Worm (Caenorhabditis elegans) whole organism, L2 larva: ENCODE measurements around the gene efr-3.
A peak's percentile ranks its signal among the peaks of the same experiment; 100 is the strongest.

Source experiments
- F13H6.1 ChIP-seq: sonication (generic microtip); optimal IDR thresholded peaks from 2 replicates; lab custom pipeline; 2016; ENCODE audit warnings: missing genetic modification characterization, missing compliant biosample characterization
- blmp-1 ChIP-seq: sonication (generic microtip); optimal IDR thresholded peaks from 2 replicates; lab custom pipeline; 2017; ENCODE audit warnings: missing genetic modification characterization, mild to moderate bottlenecking, missing compliant biosample characterization, antibody characterized with exemption, moderate library complexity; ENCODE audit not compliant: insufficient read depth
- lin-39 ChIP-seq: fragments of 150-350 bp; optimal IDR thresholded peaks from 2 replicates; lab custom pipeline; 2014; ENCODE audit warnings: missing biosample characterization, missing genetic modification reagents, missing genetic modification characterization
- nhr-10 ChIP-seq: sonication (generic microtip); optimal IDR thresholded peaks from 2 replicates; lab custom pipeline; 2017; ENCODE audit warnings: missing biosample characterization, missing genetic modification characterization

- TF ChIP-seq blmp-1 (tag; lab: Kevin White, UChicago): peak; percentile 5
- peak; percentile 82 for TF ChIP-seq F13H6.1 (tag; lab: Kevin White, UChicago)
- TF ChIP-seq nhr-10 (tag; lab: Kevin White, UChicago): no peak
- no peak for TF ChIP-seq lin-39
Observed at ce11 chrII:6269805-6270414, 51.0 kb downstream of the efr-3 start, which contains the start of gene F13H8.2.
